Fruit fly (Drosophila melanogaster) whole organism, embryonic: ENCODE measurements around the gene PIG-B.

Experiments
- Antp ChIP-seq: fragments of 200-800 bp; sonication (Bioruptor generic); optimal IDR thresholded peaks from 3 replicates; lab custom pipeline; 2016; ENCODE audit warnings: missing biosample characterization, missing genetic modification characterization
- CG1024 ChIP-seq: fragments of 200-800 bp; sonication (Bioruptor generic); IDR thresholded peaks from 2 replicates; pipeline ENCODE4 v1.3.6; 2022; ENCODE audit warnings: missing biosample characterization, missing genetic modification characterization
- CG10267 ChIP-seq: fragments of 200-800 bp; sonication (Bioruptor generic); optimal IDR thresholded peaks from 2 replicates; lab custom pipeline; 2018; ENCODE audit warnings: missing biosample characterization, mild to moderate bottlenecking, missing genetic modification characterization, moderate library complexity
- CG10366 ChIP-seq: fragments of 200-800 bp; sonication (Bioruptor generic); IDR thresholded peaks from 2 replicates; pipeline ENCODE4 v1.3.6; 2022; ENCODE audit warnings: missing biosample characterization, missing genetic modification characterization
- CG10543 ChIP-seq: fragments of 200-800 bp; sonication (Bioruptor generic); optimal IDR thresholded peaks from 3 replicates; lab custom pipeline; 2017; ENCODE audit warnings: missing biosample characterization, mild to moderate bottlenecking, missing genetic modification characterization, moderate library complexity
- CG10565 ChIP-seq: fragments of 200-800 bp; sonication (Bioruptor generic); optimal IDR thresholded peaks from 3 replicates; lab custom pipeline; 2016; ENCODE audit warnings: missing biosample characterization, mild to moderate bottlenecking, missing genetic modification characterization
- CG10959 ChIP-seq: fragments of 200-800 bp; sonication (Bioruptor generic); IDR thresholded peaks from 2 replicates; pipeline ENCODE4 v1.3.6; 2022; ENCODE audit warnings: missing biosample characterization, missing genetic modification characterization
- CG11504 ChIP-seq: fragments of 200-800 bp; sonication (Bioruptor generic); optimal IDR thresholded peaks from 3 replicates; lab custom pipeline; 2019; ENCODE audit warnings: missing biosample characterization, mild to moderate bottlenecking, missing genetic modification characterization, moderate library complexity
- CG11695 ChIP-seq: fragments of 200-800 bp; sonication (Bioruptor generic); IDR thresholded peaks from 3 replicates; pipeline ENCODE4 v1.3.6; 2022; ENCODE audit warnings: missing biosample characterization, missing genetic modification characterization
- CG11696 ChIP-seq: fragments of 200-800 bp; sonication (Bioruptor generic); IDR thresholded peaks from 2 replicates; pipeline ENCODE4 v1.3.6; 2022; ENCODE audit warnings: missing biosample characterization, missing genetic modification characterization
- CG15269 ChIP-seq: fragments of 200-800 bp; sonication (Bioruptor generic); optimal IDR thresholded peaks from 2 replicates; lab custom pipeline; 2018; ENCODE audit warnings: missing biosample characterization, mild to moderate bottlenecking, missing genetic modification characterization, moderate library complexity
- CG17359 ChIP-seq: fragments of 200-800 bp; sonication (Bioruptor generic); optimal IDR thresholded peaks from 3 replicates; lab custom pipeline; 2018; ENCODE audit warnings: missing biosample characterization, mild to moderate bottlenecking, missing genetic modification characterization, moderate library complexity
- CG2202 ChIP-seq: fragments of 200-800 bp; sonication (Bioruptor generic); optimal IDR thresholded peaks from 2 replicates; lab custom pipeline; 2018; ENCODE audit warnings: missing biosample characterization, mild to moderate bottlenecking, missing genetic modification characterization
- CG33213 ChIP-seq: fragments of 200-800 bp; sonication (Bioruptor generic); optimal IDR thresholded peaks from 3 replicates; lab custom pipeline; 2016; ENCODE audit warnings: missing biosample characterization, missing genetic modification characterization
- CG8388 ChIP-seq: fragments of 200-800 bp; sonication (Bioruptor generic); optimal IDR thresholded peaks from 2 replicates; lab custom pipeline; 2019; ENCODE audit warnings: missing biosample characterization, mild to moderate bottlenecking, missing genetic modification characterization, moderate library complexity
- CG8924 ChIP-seq: fragments of 200-800 bp; optimal IDR thresholded peaks from 3 replicates; lab custom pipeline; 2019; ENCODE audit warnings: missing biosample characterization, mild to moderate bottlenecking, missing genetic modification characterization, moderate library complexity
- Chrac-16 ChIP-seq: fragments of 200-800 bp; sonication (Bioruptor generic); optimal IDR thresholded peaks from 3 replicates; lab custom pipeline; 2016; ENCODE audit warnings: missing biosample characterization, missing genetic modification characterization
- CkIIα-i1 ChIP-seq: fragments of 200-800 bp; sonication (Bioruptor generic); IDR thresholded peaks from 2 replicates; pipeline ENCODE4 v1.3.6; 2022; ENCODE audit warnings: missing biosample characterization, missing genetic modification characterization
- Deaf1 ChIP-seq: fragments of 200-800 bp; optimal IDR thresholded peaks from 3 replicates; lab custom pipeline; 2019; ENCODE audit warnings: missing biosample characterization, mild to moderate bottlenecking, missing genetic modification characterization, moderate library complexity
- Doc3 ChIP-seq: fragments of 200-800 bp; sonication (Bioruptor generic); IDR thresholded peaks from 3 replicates; pipeline ENCODE4 v1.3.6; 2022; ENCODE audit warnings: missing biosample characterization, missing genetic modification characterization; ENCODE audit not compliant: partially characterized antibody
- Ets65A ChIP-seq: fragments of 200-800 bp; sonication (Bioruptor generic); peaks from one replicate; lab custom pipeline; 2016; ENCODE audit warnings: missing biosample characterization, missing genetic modification characterization
- Ets97D ChIP-seq: fragments of 200-800 bp; sonication (Bioruptor generic); optimal IDR thresholded peaks from 3 replicates; lab custom pipeline; 2016; ENCODE audit warnings: missing biosample characterization, missing genetic modification characterization
- Fer3 ChIP-seq: fragments of 200-800 bp; sonication (Bioruptor generic); optimal IDR thresholded peaks from 2 replicates; lab custom pipeline; 2018; ENCODE audit warnings: missing biosample characterization, mild to moderate bottlenecking, missing genetic modification characterization, moderate library complexity
- HHEX ChIP-seq: fragments of 200-800 bp; sonication (Bioruptor generic); optimal IDR thresholded peaks from 3 replicates; lab custom pipeline; 2017; ENCODE audit warnings: missing biosample characterization, mild to moderate bottlenecking, missing genetic modification characterization, missing genetic modification reagents
- Kr ChIP-seq: fragments of 200-800 bp; sonication (Bioruptor generic); optimal IDR thresholded peaks from 2 replicates; lab custom pipeline; 2017; ENCODE audit warnings: missing biosample characterization, mild to moderate bottlenecking, missing genetic modification characterization
- MTF-1 ChIP-seq: fragments of 200-800 bp; sonication (Bioruptor generic); optimal IDR thresholded peaks from 2 replicates; lab custom pipeline; 2018; ENCODE audit warnings: missing biosample characterization, mild to moderate bottlenecking, missing genetic modification characterization, borderline replicate concordance
- Mrtf ChIP-seq: fragments of 200-800 bp; sonication (Bioruptor generic); IDR thresholded peaks from 3 replicates; pipeline ENCODE4 v1.3.6; 2022; ENCODE audit warnings: missing biosample characterization, missing genetic modification characterization
- Myb ChIP-seq: fragments of 200-800 bp; sonication (Bioruptor generic); optimal IDR thresholded peaks from 2 replicates; lab custom pipeline; 2016; ENCODE audit warnings: missing biosample characterization, missing genetic modification characterization
- NC2β ChIP-seq: fragments of 200-800 bp; sonication (Bioruptor generic); optimal IDR thresholded peaks from 2 replicates; lab custom pipeline; 2016; ENCODE audit warnings: missing biosample characterization, missing genetic modification characterization
- PHDP ChIP-seq: fragments of 200-800 bp; sonication (Bioruptor generic); optimal IDR thresholded peaks from 3 replicates; lab custom pipeline; 2018; ENCODE audit warnings: missing biosample characterization, mild to moderate bottlenecking, missing genetic modification characterization, moderate library complexity
- Ravus ChIP-seq: fragments of 200-800 bp; sonication (Bioruptor generic); IDR thresholded peaks from 2 replicates; pipeline ENCODE4 v1.3.6; 2022; ENCODE audit warnings: missing biosample characterization, missing genetic modification characterization
- Rfx ChIP-seq: fragments of 200-800 bp; sonication (Bioruptor generic); IDR thresholded peaks from 2 replicates; pipeline ENCODE4 v1.3.6; 2022; ENCODE audit warnings: missing biosample characterization, missing genetic modification characterization
- Rx ChIP-seq: fragments of 200-800 bp; sonication (Bioruptor generic); IDR thresholded peaks from 2 replicates; pipeline ENCODE4 v1.3.6; 2022; ENCODE audit warnings: missing biosample characterization, missing genetic modification characterization
- TFAM ChIP-seq: fragments of 200-800 bp; sonication (Bioruptor generic); optimal IDR thresholded peaks from 2 replicates; lab custom pipeline; 2017; ENCODE audit warnings: missing biosample characterization, missing genetic modification characterization, inconsistent platforms
- Taf1 ChIP-seq: fragments of 200-800 bp; sonication (Bioruptor generic); IDR thresholded peaks from 2 replicates; pipeline ENCODE4 v1.3.6; 2022; ENCODE audit warnings: missing biosample characterization, missing genetic modification characterization
- al ChIP-seq: fragments of 200-800 bp; sonication (Bioruptor generic); IDR thresholded peaks from 2 replicates; pipeline ENCODE4 v1.3.6; 2022; ENCODE audit warnings: missing biosample characterization, missing genetic modification characterization
- cad ChIP-seq: fragments of >200 bp; optimal IDR thresholded peaks from 2 replicates; lab custom pipeline; 2017; ENCODE audit warnings: missing biosample characterization, missing genetic modification characterization
- da ChIP-seq: fragments of 200-800 bp; sonication (Bioruptor generic); optimal IDR thresholded peaks from 2 replicates; lab custom pipeline; 2016; ENCODE audit warnings: missing biosample characterization, missing genetic modification characterization
- dmrt11E ChIP-seq: fragments of 200-800 bp; sonication (Bioruptor generic); optimal IDR thresholded peaks from 3 replicates; lab custom pipeline; 2018; ENCODE audit warnings: missing biosample characterization, mild to moderate bottlenecking, missing genetic modification characterization, moderate library complexity
- fd3F ChIP-seq: fragments of 200-800 bp; sonication (Bioruptor generic); optimal IDR thresholded peaks from 2 replicates; lab custom pipeline; 2018; ENCODE audit warnings: missing biosample characterization, mild to moderate bottlenecking, missing genetic modification characterization, moderate library complexity
- gce ChIP-seq: fragments of 200-800 bp; sonication (Bioruptor generic); IDR thresholded peaks from 3 replicates; pipeline ENCODE4 v1.3.6; 2022; ENCODE audit warnings: missing biosample characterization, missing genetic modification characterization
- inv ChIP-seq: fragments of 200-800 bp; sonication (Bioruptor generic); IDR thresholded peaks from 2 replicates; pipeline ENCODE4 v1.3.6; 2022; ENCODE audit warnings: missing biosample characterization, missing genetic modification characterization; ENCODE audit not compliant: partially characterized antibody
- knrl ChIP-seq: fragments of 200-800 bp; sonication (Bioruptor generic); IDR thresholded peaks from 3 replicates; pipeline ENCODE4 v1.3.6; 2022; ENCODE audit warnings: missing biosample characterization, missing genetic modification characterization; ENCODE audit not compliant: partially characterized antibody
- lola ChIP-seq, 3 experiments: fragments of >200 bp in 2 of 3; fragments of 200-800 bp in 1 of 3; sonication (Bioruptor generic) in 1 of 3; optimal IDR thresholded peaks; 2 replicates each; lab custom pipeline; 2017 to 2019; ENCODE audit warnings: missing biosample characterization in 3 of 3, missing genetic modification characterization in 3 of 3, mild to moderate bottlenecking in 1 of 3, moderate library complexity in 1 of 3
- nom ChIP-seq: fragments of 200-800 bp; sonication (Bioruptor generic); optimal IDR thresholded peaks from 2 replicates; lab custom pipeline; 2017; ENCODE audit warnings: missing biosample characterization, missing genetic modification characterization, mild to moderate bottlenecking, moderate library complexity, missing genetic modification reagents
- oc ChIP-seq: fragments of 200-800 bp; sonication (Bioruptor generic); optimal IDR thresholded peaks from 2 replicates; lab custom pipeline; 2018; ENCODE audit warnings: missing biosample characterization, mild to moderate bottlenecking, missing genetic modification characterization, moderate library complexity
- p53 ChIP-seq: fragments of 200-800 bp; sonication (Bioruptor generic); optimal IDR thresholded peaks from 2 replicates; lab custom pipeline; 2016; ENCODE audit warnings: missing biosample characterization, missing genetic modification characterization
- pros ChIP-seq: fragments of 200-800 bp; sonication (Bioruptor generic); optimal IDR thresholded peaks from 3 replicates; lab custom pipeline; 2019; ENCODE audit warnings: missing biosample characterization, mild to moderate bottlenecking, missing genetic modification characterization, moderate library complexity
- sim ChIP-seq: fragments of 200-800 bp; sonication (Bioruptor generic); IDR thresholded peaks from 2 replicates; pipeline ENCODE4 v1.3.6; 2022; ENCODE audit warnings: missing biosample characterization, missing genetic modification characterization
- sob ChIP-seq: fragments of 200-800 bp; sonication (Bioruptor generic); IDR thresholded peaks from 2 replicates; pipeline ENCODE4 v1.3.6; 2022; ENCODE audit warnings: missing biosample characterization, missing genetic modification characterization
- vnd ChIP-seq: fragments of 200-800 bp; sonication (Bioruptor generic); IDR thresholded peaks from 3 replicates; pipeline ENCODE4 v1.3.6; 2022; ENCODE audit warnings: missing biosample characterization, missing genetic modification characterization; ENCODE audit not compliant: partially characterized antibody
- zfh2 ChIP-seq: fragments of 200-800 bp; sonication (Bioruptor generic); optimal IDR thresholded peaks from 2 replicates; lab custom pipeline; 2016; ENCODE audit warnings: missing biosample characterization, missing genetic modification characterization

The PIG-B gene

DNA sequence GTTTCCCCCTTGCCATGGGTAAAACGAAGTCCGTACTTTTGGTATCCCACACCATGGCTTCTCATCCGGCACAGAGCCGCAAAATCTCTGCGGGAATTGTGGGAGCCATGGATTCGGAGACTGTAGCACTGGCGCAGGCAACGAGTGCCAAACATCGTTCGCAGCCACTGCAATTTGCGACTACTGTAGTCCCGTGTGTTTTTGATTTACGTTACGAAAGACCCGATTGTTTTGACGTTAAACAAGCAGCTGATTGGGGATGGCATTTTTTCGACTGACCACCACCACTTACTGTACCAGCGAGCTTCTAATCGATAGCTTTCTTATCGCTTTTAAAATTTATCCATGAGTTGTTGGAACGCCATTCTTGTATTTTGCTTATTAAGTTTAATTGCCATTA, 1.1 kb upstream of the PIG-B start, which contains the start of gene CG32262 (continued):
- TF ChIP-seq Rfx: peak; percentile 31
- TF ChIP-seq CG10565 (GFP tag; lab: Kevin White, UChicago): no peak
- no peak for TF ChIP-seq CG10959
- no peak for TF ChIP-seq Mrtf
- no peak for TF ChIP-seq CkIIα-i1 (GFP tag; lab: Robert Waterston, UW)
- TF ChIP-seq cad (GFP tag; lab: Kevin White, UChicago): no peak
- no peak for TF ChIP-seq gce (GFP tag; lab: Robert Waterston, UW)
- peak; percentile 80 for TF ChIP-seq MTF-1 (GFP tag; lab: Kevin White, UChicago)
- no peak for TF ChIP-seq Ets65A
- no peak for TF ChIP-seq CG17359 (tag; lab: Kevin White, UChicago)
- peak; percentile 34 for TF ChIP-seq CG10267 (tag; lab: Kevin White, UChicago)
- TF ChIP-seq HHEX: no peak
- TF ChIP-seq Kr (GFP tag; lab: Kevin White, UChicago): no peak
- no peak for TF ChIP-seq lola (GFP tag; optimal IDR thresholded peaks at IDR 0.05; lab: Kevin White, UChicago)
- no peak for TF ChIP-seq inv (GFP tag; lab: Robert Waterston, UW)
- TF ChIP-seq CG10543 (GFP tag; lab: Kevin White, UChicago): no peak
- TF ChIP-seq sim: no peak
- TF ChIP-seq p53 (GFP tag; lab: Kevin White, UChicago): no peak
- no peak for TF ChIP-seq CG11696 (GFP tag; lab: Robert Waterston, UW)
- no peak for TF ChIP-seq NC2β
- TF ChIP-seq Taf1 (GFP tag; lab: Robert Waterston, UW): no peak
- peak; percentile 34 for TF ChIP-seq Ets97D (GFP tag; lab: Kevin White, UChicago)
- TF ChIP-seq Fer3 (tag; lab: Kevin White, UChicago): no peak
- no peak for TF ChIP-seq Ravus
- no peak for TF ChIP-seq CG15269 (tag; lab: Kevin White, UChicago)
- no peak for TF ChIP-seq sob (GFP tag; lab: Robert Waterston, UW)
- TF ChIP-seq Antp (GFP tag; lab: Kevin White, UChicago): no peak
- TF ChIP-seq Rx (GFP tag; lab: Robert Waterston, UW): no peak
- peak; percentile 50; the same call in 1 of the 3 replicates for TF ChIP-seq Doc3 (GFP tag; lab: Robert Waterston, UW)
- TF ChIP-seq CG8924 (tag; lab: Kevin White, UChicago): no peak
- no peak for TF ChIP-seq da (GFP tag; lab: Kevin White, UChicago)
- TF ChIP-seq dmrt11E (tag; lab: Kevin White, UChicago): no peak
- no peak for TF ChIP-seq CG11695 (GFP tag; lab: Robert Waterston, UW)
- no peak for TF ChIP-seq CG1024
- no peak for TF ChIP-seq TFAM (GFP tag; lab: Kevin White, UChicago)
- no peak; the same call in 2 of the 3 replicates for TF ChIP-seq vnd (GFP tag; lab: Robert Waterston, UW)
- no peak for TF ChIP-seq Chrac-16 (GFP tag; lab: Kevin White, UChicago)
- no peak for TF ChIP-seq nom
- TF ChIP-seq pros (GFP tag; lab: Kevin White, UChicago): no peak
- peak; percentile 58 for TF ChIP-seq Deaf1 (tag; lab: Kevin White, UChicago)
- TF ChIP-seq Myb (GFP tag; lab: Kevin White, UChicago): peak; percentile 30
- TF ChIP-seq oc (tag; lab: Kevin White, UChicago): no peak
- no peak for TF ChIP-seq knrl (GFP tag; lab: Robert Waterston, UW)
- TF ChIP-seq zfh2 (GFP tag; lab: Kevin White, UChicago): no peak
- no peak for TF ChIP-seq CG10366 (GFP tag; lab: Robert Waterston, UW)
- no peak for TF ChIP-seq CG33213 (GFP tag; lab: Kevin White, UChicago)
- no peak for TF ChIP-seq CG2202
- TF ChIP-seq CG11504 (tag; lab: Kevin White, UChicago): no peak
- peak; percentile 27 for TF ChIP-seq CG8388 (GFP tag; lab: Kevin White, UChicago)
- no peak for TF ChIP-seq PHDP (tag; lab: Kevin White, UChicago)
- TF ChIP-seq fd3F: no peak
- TF ChIP-seq al (GFP tag; lab: Robert Waterston, UW): no peak
